Fruit fly (Drosophila melanogaster): Measurements from ENCODE around the gene CG31855.
A peak's percentile ranks its signal among the peaks of the same experiment; 100 is the strongest.

CG31855 gene

DNA sequence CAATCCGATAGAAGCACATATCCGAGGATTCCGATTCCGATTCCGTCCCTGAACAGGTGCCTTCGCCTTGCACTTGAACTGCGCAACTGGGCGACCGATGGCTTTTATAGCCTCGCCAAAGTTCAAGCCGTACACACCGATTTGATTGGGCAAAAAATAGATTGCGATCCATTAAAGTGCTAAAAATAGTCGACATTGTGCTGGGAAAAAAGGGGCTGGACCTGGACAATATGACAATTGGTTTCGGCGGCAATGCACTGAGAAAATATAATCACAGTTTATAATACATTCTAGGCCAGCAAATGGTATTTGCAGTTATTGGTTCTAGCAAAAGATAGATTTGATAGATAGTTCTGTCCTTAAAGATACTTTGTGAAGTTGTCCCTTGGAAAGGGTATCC, 7.5 kb upstream of the CG31855 start, which contains the start of gene CG9377:
CG9377 (minus strand) TSS at position 101 of the 400 bp plus-strand sequence.
- no peak for TF ChIP-seq foxo (GFP tag; optimal IDR thresholded peaks at IDR 0.05)
- TF ChIP-seq fru (GFP tag; optimal IDR thresholded peaks at IDR 0.05): no peak
- no peak for TF ChIP-seq jim (GFP tag; optimal IDR thresholded peaks at IDR 0.05)
- TF ChIP-seq Mio (GFP tag; optimal IDR thresholded peaks at IDR 0.05): no peak
- TF ChIP-seq br (GFP tag; optimal IDR thresholded peaks at IDR 0.05): no peak

DNA sequence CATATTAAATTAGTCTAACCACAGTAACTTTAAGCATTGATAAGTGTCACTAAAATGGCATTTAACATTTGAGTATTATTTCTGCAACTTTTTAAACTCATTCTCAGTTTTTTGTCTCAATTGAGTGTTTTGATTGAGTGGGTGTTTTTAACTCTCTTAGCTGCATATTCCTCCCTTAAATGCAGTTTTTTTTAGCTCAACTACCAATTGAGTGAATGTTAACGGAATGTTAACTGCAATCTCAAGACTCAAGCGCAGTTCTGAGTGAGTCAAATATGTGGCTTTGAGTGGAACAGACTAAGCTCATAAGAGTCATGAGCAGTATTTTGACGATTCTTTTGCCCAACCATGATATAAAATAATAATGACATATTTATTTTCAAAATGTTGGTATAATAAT, 6.1 kb upstream of the CG31855 start:
- TF ChIP-seq br (GFP tag; optimal IDR thresholded peaks at IDR 0.05): no peak
- no peak for TF ChIP-seq Dif (GFP tag; optimal IDR thresholded peaks at IDR 0.05; ENCODE audit: partially characterized antibody)
- no peak for TF ChIP-seq tai (GFP tag; optimal IDR thresholded peaks at IDR 0.05)
- TF ChIP-seq Myc (optimal IDR thresholded peaks at IDR 0.05): no peak
- TF ChIP-seq Rel (GFP tag; optimal IDR thresholded peaks at IDR 0.05): no peak
- no peak for TF ChIP-seq Rel (tag; optimal IDR thresholded peaks at IDR 0.05)
- TF ChIP-seq CG9705 (GFP tag; optimal IDR thresholded peaks at IDR 0.05): no peak
- no peak for TF ChIP-seq foxo (GFP tag; optimal IDR thresholded peaks at IDR 0.05)
- no peak for TF ChIP-seq Mio (GFP tag; optimal IDR thresholded peaks at IDR 0.05)
- TF ChIP-seq fru (GFP tag; optimal IDR thresholded peaks at IDR 0.05): no peak
- no peak for TF ChIP-seq CrebA (GFP tag; optimal IDR thresholded peaks at IDR 0.05; ENCODE audit: borderline replicate concordance)
- no peak for TF ChIP-seq Vsx2 (GFP tag; optimal IDR thresholded peaks at IDR 0.05; ENCODE audit: partially characterized antibody)
- TF ChIP-seq lola (GFP tag; optimal IDR thresholded peaks at IDR 0.05): no peak
- no peak for TF ChIP-seq GATAd (GFP tag; optimal IDR thresholded peaks at IDR 0.05)
- TF ChIP-seq dmrt93B (GFP tag; optimal IDR thresholded peaks at IDR 0.05): no peak
- no peak for TF ChIP-seq pan (optimal IDR thresholded peaks at IDR 0.05)
- TF ChIP-seq ey (GFP tag; optimal IDR thresholded peaks at IDR 0.05): no peak
- TF ChIP-seq rgr (GFP tag; optimal IDR thresholded peaks at IDR 0.05): no peak

DNA sequence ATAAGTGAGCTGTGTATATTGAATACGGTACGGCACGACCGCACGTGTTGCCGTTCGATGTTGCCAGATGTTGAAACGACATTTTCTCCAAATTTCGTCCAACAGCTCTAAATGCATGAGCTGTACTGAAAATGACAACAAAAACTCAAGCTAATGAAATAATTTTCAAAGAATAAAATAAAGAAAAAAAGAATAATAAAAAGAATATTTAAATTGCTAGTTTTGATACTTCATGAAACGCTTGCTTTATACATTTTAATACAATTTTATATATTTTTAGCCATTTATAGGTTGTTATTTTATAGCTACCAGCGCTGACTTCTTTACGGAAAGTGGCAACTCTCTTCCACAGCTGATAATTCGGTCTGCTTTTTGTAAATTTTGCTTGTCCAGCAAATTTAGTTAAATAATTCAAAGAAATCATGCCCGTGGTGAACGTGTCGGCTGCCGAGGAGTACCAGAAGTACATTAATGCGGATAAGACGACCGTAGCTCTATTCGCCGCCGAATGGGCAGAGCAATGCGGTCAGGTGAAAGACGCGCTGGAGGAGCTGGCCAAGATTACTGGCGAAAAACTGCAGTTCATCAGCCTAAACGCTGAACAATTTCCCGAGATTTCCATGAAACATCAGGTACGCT, 2.8 kb upstream of the CG31855 start, which contains the start of the genes Nnp-1 and Grx3:
Nnp-1 (minus strand) TSS at position 81 of the 639 bp plus-strand sequence.
Grx3 (plus strand) TSS at position 339 of the 639 bp plus-strand sequence.
- no peak for TF ChIP-seq Hnf4 (GFP tag; optimal IDR thresholded peaks at IDR 0.05)
- no peak for TF ChIP-seq GATAd (GFP tag; optimal IDR thresholded peaks at IDR 0.05)
- peak; percentile 1 for TF ChIP-seq h (GFP tag; optimal IDR thresholded peaks at IDR 0.05)
- peak in 1 of 2 experiments; percentile 62 for TF ChIP-seq foxo (GFP tag; optimal IDR thresholded peaks at IDR 0.05)
- TF ChIP-seq Dif (GFP tag; optimal IDR thresholded peaks at IDR 0.05; ENCODE audit: partially characterized antibody): no peak
- TF ChIP-seq br (GFP tag; optimal IDR thresholded peaks at IDR 0.05): no peak
- peak; percentile 20 for TF ChIP-seq OdsH (GFP tag; optimal IDR thresholded peaks at IDR 0.05)
- TF ChIP-seq CrebA (GFP tag; optimal IDR thresholded peaks at IDR 0.05; ENCODE audit: borderline replicate concordance): no peak
- peak; percentile 35 for TF ChIP-seq brk (GFP tag; optimal IDR thresholded peaks at IDR 0.05)
- no peak for TF ChIP-seq Rel (GFP tag; optimal IDR thresholded peaks at IDR 0.05)
- no peak for TF ChIP-seq Rel (tag; optimal IDR thresholded peaks at IDR 0.05)
- TF ChIP-seq sv (GFP tag; optimal IDR thresholded peaks at IDR 0.05): peak; percentile 24
- peak; percentile 48 for TF ChIP-seq psq (GFP tag; optimal IDR thresholded peaks at IDR 0.05)
- no peak for TF ChIP-seq Hr83 (GFP tag; optimal IDR thresholded peaks at IDR 0.05; ENCODE audit: poor library complexity, severe bottlenecking)
- no peak for TF ChIP-seq pan (optimal IDR thresholded peaks at IDR 0.05)
- peak; percentile 22 for TF ChIP-seq ey (GFP tag; optimal IDR thresholded peaks at IDR 0.05)
- no peak for TF ChIP-seq N (GFP tag; optimal IDR thresholded peaks at IDR 0.05)
- TF ChIP-seq Sp1 (GFP tag; optimal IDR thresholded peaks at IDR 0.05): no peak
- TF ChIP-seq CG9705 (GFP tag; optimal IDR thresholded peaks at IDR 0.05): peak; percentile 54
- TF ChIP-seq Hr78 (GFP tag; optimal IDR thresholded peaks at IDR 0.05): no peak
- TF ChIP-seq sage (GFP tag; optimal IDR thresholded peaks at IDR 0.05): no peak
- peak; percentile 53 for TF ChIP-seq dmrt93B (GFP tag; optimal IDR thresholded peaks at IDR 0.05)
- peak; percentile 46 for TF ChIP-seq woc (GFP tag; optimal IDR thresholded peaks at IDR 0.05)
- peak; percentile 90 for TF ChIP-seq Myc (optimal IDR thresholded peaks at IDR 0.05)
- TF ChIP-seq HLH106 (tag; optimal IDR thresholded peaks at IDR 0.05): peak; percentile 82
- TF ChIP-seq dsf (GFP tag; optimal IDR thresholded peaks at IDR 0.05; ENCODE audit: borderline replicate concordance): no peak
- TF ChIP-seq rgr (GFP tag; optimal IDR thresholded peaks at IDR 0.05): no peak

DNA sequence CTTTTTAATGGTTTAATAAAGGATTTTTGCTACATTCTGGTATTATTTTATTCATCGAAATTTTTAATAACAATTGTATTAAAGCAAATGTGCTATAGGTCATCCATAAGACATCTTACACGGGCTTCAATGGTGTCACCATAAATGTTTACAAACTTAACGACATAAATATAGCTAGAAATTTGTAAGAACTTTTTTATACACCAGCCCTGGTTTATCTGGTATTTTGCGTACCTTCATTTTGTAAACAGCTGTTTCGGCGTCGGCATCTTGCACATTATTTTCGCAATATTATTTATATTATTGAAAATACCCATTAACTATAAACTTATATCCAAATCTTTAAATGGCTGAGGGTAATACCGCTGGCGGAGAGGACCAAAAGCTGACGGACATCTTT, 1.6 kb upstream of the CG31855 start, which contains the start of gene Tap42:
Tap42 (plus strand) TSS at position 240 of the 400 bp plus-strand sequence.
- TF ChIP-seq Sp1 (GFP tag; optimal IDR thresholded peaks at IDR 0.05) (peak; percentile 14), h (GFP tag; optimal IDR thresholded peaks at IDR 0.05) (peak; percentile 17), Jra (GFP tag; optimal IDR thresholded peaks at IDR 0.05) (no peak), Abd-B (GFP tag; optimal IDR thresholded peaks at IDR 0.05) (no peak), Hr83 (GFP tag; optimal IDR thresholded peaks at IDR 0.05; ENCODE audit: poor library complexity, severe bottlenecking) (no peak), CG9705 (GFP tag; optimal IDR thresholded peaks at IDR 0.05) (no peak), sv (GFP tag; optimal IDR thresholded peaks at IDR 0.05) (peak; percentile 31), Hnf4 (GFP tag; optimal IDR thresholded peaks at IDR 0.05) (no peak), brk (GFP tag; optimal IDR thresholded peaks at IDR 0.05) (peak; percentile 40), dsf (GFP tag; optimal IDR thresholded peaks at IDR 0.05; ENCODE audit: borderline replicate concordance) (no peak), Rel (GFP tag; optimal IDR thresholded peaks at IDR 0.05) (no peak), Rel (tag; optimal IDR thresholded peaks at IDR 0.05) (no peak), OdsH (GFP tag; optimal IDR thresholded peaks at IDR 0.05) (no peak), sage (GFP tag; optimal IDR thresholded peaks at IDR 0.05) (peak; percentile 76), ey (GFP tag; optimal IDR thresholded peaks at IDR 0.05) (no peak), rgr (GFP tag; optimal IDR thresholded peaks at IDR 0.05) (no peak), usp (GFP tag; optimal IDR thresholded peaks at IDR 0.05) (no peak), N (GFP tag; optimal IDR thresholded peaks at IDR 0.05) (no peak), lola (GFP tag; optimal IDR thresholded peaks at IDR 0.05) (no peak), psq (GFP tag; optimal IDR thresholded peaks at IDR 0.05) (no peak), Myc (optimal IDR thresholded peaks at IDR 0.05) (peak; percentile 64), woc (GFP tag; optimal IDR thresholded peaks at IDR 0.05) (peak; percentile 52), CG32264 (GFP tag; optimal IDR thresholded peaks at IDR 0.05) (no peak), Hr78 (GFP tag; optimal IDR thresholded peaks at IDR 0.05) (no peak), dmrt93B (GFP tag; optimal IDR thresholded peaks at IDR 0.05) (no peak), Dif (GFP tag; optimal IDR thresholded peaks at IDR 0.05; ENCODE audit: partially characterized antibody) (no peak), Vsx2 (GFP tag; optimal IDR thresholded peaks at IDR 0.05; ENCODE audit: partially characterized antibody) (no peak), br (GFP tag; optimal IDR thresholded peaks at IDR 0.05) (no peak), CrebA (GFP tag; optimal IDR thresholded peaks at IDR 0.05; ENCODE audit: borderline replicate concordance) (no peak), GATAd (GFP tag; optimal IDR thresholded peaks at IDR 0.05) (no peak), Mio (GFP tag; optimal IDR thresholded peaks at IDR 0.05) (no peak)
